Worm (Caenorhabditis elegans) whole organism, mixed stage, embryonic: Measurements from ENCODE around the gene D2024.1.
A peak's percentile ranks its signal among the peaks of the same experiment; 100 is the strongest.

Experiments used
- M03D4.4 ChIP-seq: sonication (generic microtip); optimal IDR thresholded peaks from 2 replicates; lab custom pipeline; 2017; ENCODE audit warnings: mild to moderate bottlenecking, missing genetic modification characterization, missing compliant biosample characterization
- ceh-39 ChIP-seq: fragments of 150-350 bp; optimal IDR thresholded peaks from 2 replicates; lab custom pipeline; 2014; ENCODE audit warnings: missing biosample characterization, missing genetic modification characterization
- ceh-43 ChIP-seq: fragments of 200-800 bp; sonication (Bioruptor generic); optimal IDR thresholded peaks from 2 replicates; lab custom pipeline; 2018; ENCODE audit warnings: mild to moderate bottlenecking, missing genetic modification characterization, moderate library complexity, missing compliant biosample characterization
- ceh-83 ChIP-seq: fragments of 200-800 bp; sonication (Bioruptor generic); optimal IDR thresholded peaks from 2 replicates; lab custom pipeline; 2018; ENCODE audit warnings: mild to moderate bottlenecking, missing genetic modification characterization, missing compliant biosample characterization
- ces-1 ChIP-seq: fragments of 150-350 bp; optimal IDR thresholded peaks from 2 replicates; lab custom pipeline; 2014; ENCODE audit warnings: missing biosample characterization, missing genetic modification reagents, missing genetic modification characterization
- cnd-1 ChIP-seq: fragments of 200-800 bp; sonication (Bioruptor generic); optimal IDR thresholded peaks from 2 replicates; lab custom pipeline; 2018; ENCODE audit warnings: mild to moderate bottlenecking, missing genetic modification characterization, missing compliant biosample characterization
- drap-1 ChIP-seq: fragments of 200-800 bp; sonication (Bioruptor generic); optimal IDR thresholded peaks from 3 replicates; lab custom pipeline; 2018; ENCODE audit warnings: mild to moderate bottlenecking, missing genetic modification characterization, missing compliant biosample characterization
- elt-1 ChIP-seq: sonication (generic microtip); optimal IDR thresholded peaks from 2 replicates; lab custom pipeline; 2017; ENCODE audit warnings: missing genetic modification characterization, mild to moderate bottlenecking, missing compliant biosample characterization, antibody characterized with exemption, moderate library complexity, borderline replicate concordance; ENCODE audit not compliant: insufficient read depth
- elt-3 ChIP-seq: fragments of 150-350 bp; optimal IDR thresholded peaks from 2 replicates; lab custom pipeline; 2014; ENCODE audit warnings: missing biosample characterization, missing genetic modification characterization
- flh-1 ChIP-seq: fragments of 200-800 bp; sonication (Bioruptor generic); optimal IDR thresholded peaks from 2 replicates; lab custom pipeline; 2018; ENCODE audit warnings: mild to moderate bottlenecking, missing genetic modification characterization, moderate library complexity, missing compliant biosample characterization
- ham-2 ChIP-seq: fragments of 200-800 bp; sonication (Bioruptor generic); optimal IDR thresholded peaks from 2 replicates; lab custom pipeline; 2018; ENCODE audit warnings: mild to moderate bottlenecking, missing genetic modification characterization, missing compliant biosample characterization
- hlh-1 ChIP-seq: fragments of 150-350 bp; optimal IDR thresholded peaks from 2 replicates; lab custom pipeline; 2014; ENCODE audit warnings: missing biosample characterization, missing genetic modification reagents, missing genetic modification characterization
- lin-13 ChIP-seq: fragments of 150-350 bp; optimal IDR thresholded peaks from 2 replicates; lab custom pipeline; 2014; ENCODE audit warnings: missing biosample characterization, missing genetic modification characterization
- lin-32 ChIP-seq: fragments of 200-800 bp; sonication (Bioruptor generic); optimal IDR thresholded peaks from 2 replicates; lab custom pipeline; 2018; ENCODE audit warnings: mild to moderate bottlenecking, missing genetic modification characterization, missing compliant biosample characterization
- lsy-2 ChIP-seq: fragments of 150-350 bp; optimal IDR thresholded peaks from 2 replicates; lab custom pipeline; 2014; ENCODE audit warnings: missing biosample characterization, missing genetic modification characterization
- mep-1 ChIP-seq: fragments of 150-350 bp; optimal IDR thresholded peaks from 2 replicates; lab custom pipeline; 2017; ENCODE audit warnings: missing biosample characterization, missing genetic modification reagents, missing genetic modification characterization, inconsistent platforms
- mls-2 ChIP-seq: sonication (generic microtip); optimal IDR thresholded peaks from 2 replicates; lab custom pipeline; 2016; ENCODE audit warnings: mild to moderate bottlenecking, missing genetic modification characterization, moderate library complexity, missing compliant biosample characterization
- nhr-12 ChIP-seq: fragments of 150-350 bp; optimal IDR thresholded peaks from 2 replicates; lab custom pipeline; 2014; ENCODE audit warnings: missing biosample characterization, missing genetic modification characterization
- nhr-2 ChIP-seq: fragments of 150-350 bp; optimal IDR thresholded peaks from 2 replicates; lab custom pipeline; 2014; ENCODE audit warnings: missing biosample characterization, missing genetic modification characterization
- nhr-237 ChIP-seq: fragments of 150-350 bp; optimal IDR thresholded peaks from 2 replicates; lab custom pipeline; 2014; ENCODE audit warnings: missing biosample characterization, missing genetic modification characterization
- nhr-28 ChIP-seq: fragments of 150-350 bp; optimal IDR thresholded peaks from 2 replicates; lab custom pipeline; 2014; ENCODE audit warnings: missing biosample characterization, missing genetic modification characterization
- nhr-76 ChIP-seq: sonication (generic microtip); optimal IDR thresholded peaks from 2 replicates; lab custom pipeline; 2017; ENCODE audit warnings: missing biosample characterization, missing genetic modification characterization
- pha-4 ChIP-seq: fragments of 150-350 bp; optimal IDR thresholded peaks from 2 replicates; lab custom pipeline; 2018; ENCODE audit warnings: missing biosample characterization, missing genetic modification reagents, missing genetic modification characterization
- snpc-4 ChIP-seq: fragments of 150-350 bp; optimal IDR thresholded peaks from 2 replicates; lab custom pipeline; 2014; ENCODE audit warnings: missing biosample characterization, missing genetic modification characterization
- sptf-1 ChIP-seq: sonication (generic microtip); optimal IDR thresholded peaks from 2 replicates; lab custom pipeline; 2017; ENCODE audit warnings: mild to moderate bottlenecking, missing genetic modification characterization, moderate library complexity, missing compliant biosample characterization
- unc-120 ChIP-seq: sonication (generic microtip); optimal IDR thresholded peaks from 2 replicates; lab custom pipeline; 2017; ENCODE audit warnings: missing genetic modification characterization, missing compliant biosample characterization; ENCODE audit not compliant: poor library complexity, severe bottlenecking
- zip-8 ChIP-seq: fragments of 150-350 bp; optimal IDR thresholded peaks from 2 replicates; lab custom pipeline; 2014; ENCODE audit warnings: missing biosample characterization, missing genetic modification characterization
- ztf-11 ChIP-seq: fragments of 150-350 bp; optimal IDR thresholded peaks from 2 replicates; lab custom pipeline; 2014; ENCODE audit warnings: missing biosample characterization, missing genetic modification characterization

The D2024.1 gene

ce11 chrIV:7236248-7236772, 11.0 kb upstream of the D2024.1 start:
- TF ChIP-seq snpc-4 (tag; lab: Kevin White, UChicago) (no peak), zip-8 (peak; percentile 86), elt-1 (tag; lab: Kevin White, UChicago) (no peak)
- TF ChIP-seq, all 35 proteins: peak for 1

- TF ChIP-seq flh-1 (GFP tag; lab: Kevin White, UChicago) (no peak), nhr-28 (tag; lab: Kevin White, UChicago) (no peak), lin-32 (GFP tag; lab: Kevin White, UChicago) (no peak), elt-3 (tag; lab: Kevin White, UChicago) (no peak), ham-2 (GFP tag; lab: Kevin White, UChicago) (no peak), ceh-43 (no peak), ztf-11 (no peak), mep-1 (tag; lab: Kevin White, UChicago) (no peak), cnd-1 (no peak), pha-4 (tag; lab: Kevin White, UChicago) (no peak), sptf-1 (tag; lab: Kevin White, UChicago) (no peak), drap-1 (GFP tag; lab: Kevin White, UChicago) (no peak), elt-1 (tag; lab: Kevin White, UChicago) (no peak), nhr-237 (tag; lab: Kevin White, UChicago) (no peak), nhr-12 (tag; lab: Kevin White, UChicago) (no peak)
These were observed 9.6 kb upstream of the D2024.1 start, which contains the start of gene elo-3 for ce11 chrIV:7237668-7238214. Gene elo-3 (plus strand): TSS chrIV:7237718.

DNA sequence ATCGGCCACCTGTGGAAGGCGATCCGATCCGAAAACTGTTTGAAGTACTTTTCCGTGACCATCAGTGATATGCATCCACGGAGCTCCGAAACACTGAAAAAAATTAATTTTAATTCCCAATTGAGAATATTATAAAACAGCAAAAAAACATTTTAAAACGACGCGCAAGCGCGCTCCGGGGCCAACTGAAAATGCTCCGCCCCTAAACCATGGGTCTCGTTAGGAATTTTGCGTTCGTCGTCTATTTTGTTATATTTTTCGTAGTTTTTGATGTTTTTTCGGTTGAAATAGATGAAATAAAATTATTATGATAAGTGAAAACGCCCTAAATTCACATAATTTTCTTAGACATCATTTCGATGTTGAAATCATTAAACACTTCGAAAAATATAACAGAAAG, 6.8 kb upstream of the D2024.1 start:
- no peak for TF ChIP-seq zip-8
- peak; percentile 36 for TF ChIP-seq ceh-83 (GFP tag; lab: Kevin White, UChicago)
- TF ChIP-seq ztf-11: no peak

- peak; percentile 35 for TF ChIP-seq hlh-1 (tag; lab: Kevin White, UChicago)
- TF ChIP-seq unc-120: no peak
These were observed 5.0 kb upstream of the D2024.1 start, which contains the start of gene gstk-2 for ce11 chrIV:7242220-7242789. Gene gstk-2 (minus strand): TSS chrIV:7242270.

DNA sequence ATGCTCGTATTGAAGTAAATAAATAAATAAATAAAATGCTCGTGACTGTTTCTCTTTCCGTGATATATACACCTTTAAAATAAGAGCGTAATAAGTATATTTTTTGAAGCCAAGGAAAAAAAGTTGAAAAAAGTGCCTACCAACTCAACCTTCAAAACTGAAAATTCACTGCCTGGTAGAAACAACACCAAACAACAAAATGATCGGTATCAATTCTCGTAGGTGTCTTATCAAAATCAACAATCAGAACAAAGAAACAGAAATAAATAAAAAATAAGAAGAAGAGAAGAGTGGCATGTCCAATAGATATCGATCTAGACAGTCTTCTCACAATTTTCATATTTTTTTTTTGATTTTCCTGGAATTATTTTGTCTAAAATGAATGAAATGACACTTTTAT, 3.4 kb upstream of the D2024.1 start, which contains the start of gene afmd-1:
Gene afmd-1, plus strand, starts transcription at position 316 of the 400 bp plus-strand sequence.
- TF ChIP-seq lsy-2 (tag; lab: Kevin White, UChicago) (no peak), nhr-2 (tag; lab: Kevin White, UChicago) (no peak), mep-1 (tag; lab: Kevin White, UChicago) (no peak), M03D4.4 (tag; lab: Kevin White, UChicago) (no peak), lin-13 (tag; lab: Kevin White, UChicago) (no peak), nhr-28 (tag; lab: Kevin White, UChicago) (no peak), ztf-11 (no peak), ces-1 (GFP tag; lab: Kevin White, UChicago) (no peak), nhr-12 (tag; lab: Kevin White, UChicago) (no peak), nhr-237 (tag; lab: Kevin White, UChicago) (no peak), elt-3 (tag; lab: Kevin White, UChicago) (no peak)

DNA sequence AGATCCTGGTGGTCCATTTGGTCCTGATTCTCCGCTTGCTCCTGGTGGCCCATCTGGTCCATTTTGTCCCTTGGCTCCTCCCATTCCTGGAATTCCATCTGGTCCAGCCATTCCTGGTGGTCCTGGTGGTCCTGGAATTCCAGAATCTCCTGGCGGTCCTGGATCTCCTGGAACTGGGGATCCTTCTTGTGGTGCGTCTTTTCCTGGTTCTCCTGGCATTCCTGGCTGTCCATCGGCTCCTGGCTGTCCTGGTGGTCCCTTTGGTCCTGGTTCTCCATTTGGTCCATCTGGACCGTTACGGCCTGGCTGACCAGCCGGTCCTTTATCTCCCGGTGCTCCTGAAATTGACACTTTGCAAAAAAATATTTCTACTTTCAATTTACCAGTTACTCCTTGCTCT, 1.8 kb upstream of the D2024.1 start:
- no peak for TF ChIP-seq nhr-76 (tag; lab: Kevin White, UChicago)
- TF ChIP-seq ceh-39 (tag; lab: Kevin White, UChicago): no peak
- TF ChIP-seq pha-4 (tag; lab: Kevin White, UChicago): no peak
- TF ChIP-seq, all 35 proteins: peak for 0

- no peak for TF ChIP-seq hlh-1 (tag; lab: Kevin White, UChicago)
- TF ChIP-seq ztf-11: no peak
- TF ChIP-seq snpc-4 (tag; lab: Kevin White, UChicago): no peak
- TF ChIP-seq ces-1 (GFP tag; lab: Kevin White, UChicago): no peak
- no peak for TF ChIP-seq cnd-1
- no peak for TF ChIP-seq mls-2 (tag; lab: Kevin White, UChicago)
- no peak for TF ChIP-seq pha-4 (tag; lab: Kevin White, UChicago)
These were observed 790 bp upstream of the D2024.1 start, which contains the start of gene col-114 for ce11 chrIV:7246553-7246952. Gene col-114 (minus strand): TSS chrIV:7246653.
